Fruit fly (Drosophila melanogaster): ENCODE data around the gene TwdlZ.
A peak's percentile ranks its signal among the peaks of the same experiment; 100 is the strongest.

The TwdlZ gene

dm6 chrX:16723203-16724173 is 14.5 kb upstream of the TwdlZ start (continued):
- TF ChIP-seq emc (GFP tag; optimal IDR thresholded peaks at IDR 0.05) (no peak), repo (GFP tag; optimal IDR thresholded peaks at IDR 0.05) (no peak), Dref (GFP tag; IDR thresholded peaks at IDR 0.05) (no peak), Taf1 (GFP tag; IDR thresholded peaks at IDR 0.05) (peak; percentile 30; the same call in 1 of the 2 replicates), CG10462 (GFP tag; optimal IDR thresholded peaks at IDR 0.05) (peak; percentile 33), gsb (GFP tag; IDR thresholded peaks at IDR 0.05) (0 out of 2 replicates have a peak, but pooled peaks have one; percentile 27), jigr1 (GFP tag; IDR thresholded peaks at IDR 0.05) (no peak), CG7786 (GFP tag; optimal IDR thresholded peaks at IDR 0.05) (peak; percentile 35), cg (GFP tag; optimal IDR thresholded peaks at IDR 0.05) (peak; percentile 56), pan (optimal IDR thresholded peaks at IDR 0.05) (no peak), pan (GFP tag; optimal IDR thresholded peaks at IDR 0.05 in 1 of 2, IDR thresholded peaks at IDR 0.05 in 1 of 2) (peak in 1 of 2 experiments; percentile 53), ash1 (GFP tag; optimal IDR thresholded peaks at IDR 0.05) (no peak), rib (GFP tag; IDR thresholded peaks at IDR 0.05) (0 out of 2 replicates have a peak, but pooled peaks have one; percentile 13), CG9797 (GFP tag; optimal IDR thresholded peaks at IDR 0.05) (no peak), trem (tag; optimal IDR thresholded peaks at IDR 0.05) (peak; percentile 13), dmrt99B (tag; optimal IDR thresholded peaks at IDR 0.05) (peak; percentile 71), her (GFP tag; optimal IDR thresholded peaks at IDR 0.05) (no peak), CG9876 (GFP tag; optimal IDR thresholded peaks at IDR 0.05) (no peak), Bteb2 (GFP tag; optimal IDR thresholded peaks at IDR 0.05) (peak; percentile 66), CG4282 (GFP tag; optimal IDR thresholded peaks at IDR 0.05) (no peak), ase (GFP tag; IDR thresholded peaks at IDR 0.05) (peak; percentile 55; the same call in 2 of the 3 replicates), CoRest (tag; optimal IDR thresholded peaks at IDR 0.05) (peak; percentile 89), Pdp1 (GFP tag; optimal IDR thresholded peaks at IDR 0.05) (peak; percentile 34 to 35), sima (GFP tag; optimal IDR thresholded peaks at IDR 0.05) (no peak), Aef1 (GFP tag; IDR thresholded peaks at IDR 0.05) (peak; percentile 42; the same call in 2 of the 3 replicates), CG11085 (GFP tag; IDR thresholded peaks at IDR 0.05) (0 out of 2 replicates have a peak, but pooled peaks have one; percentile 32), bcd (GFP tag; optimal IDR thresholded peaks at IDR 0.05) (peak; percentile 60), wek (GFP tag; optimal IDR thresholded peaks at IDR 0.05) (peak; percentile 8), salm (tag; optimal IDR thresholded peaks at IDR 0.05) (peak; percentile 69), CG6813 (GFP tag; optimal IDR thresholded peaks at IDR 0.05) (peak; percentile 20), CG7963 (GFP tag; IDR thresholded peaks at IDR 0.05; ENCODE audit: partially characterized antibody) (no peak), org-1 (GFP tag; optimal IDR thresholded peaks at IDR 0.05) (peak; percentile 84), tna (GFP tag; IDR thresholded peaks at IDR 0.05; ENCODE audit: partially characterized antibody) (no peak), pnt (GFP tag; optimal IDR thresholded peaks at IDR 0.05) (no peak), fu2 (GFP tag; optimal IDR thresholded peaks at IDR 0.05) (peak; percentile 3), onecut (GFP tag; IDR thresholded peaks at IDR 0.05) (peak; percentile 70), CG7928 (GFP tag; optimal IDR thresholded peaks at IDR 0.05) (no peak), disco-r (GFP tag; optimal IDR thresholded peaks at IDR 0.05) (peak; percentile 35), odd (GFP tag; optimal IDR thresholded peaks at IDR 0.05) (peak; percentile 44), Xbp1 (GFP tag; optimal IDR thresholded peaks at IDR 0.05) (peak; percentile 73), CG4328 (GFP tag; optimal IDR thresholded peaks at IDR 0.05) (no peak), CG12071 (GFP tag; optimal IDR thresholded peaks at IDR 0.05) (peak; percentile 17), CG10654 (GFP tag; optimal IDR thresholded peaks at IDR 0.05) (peak; percentile 39), esg (GFP tag; conservative IDR thresholded peaks at IDR 0.05) (peak; percentile 45), Atf6 (GFP tag; IDR thresholded peaks at IDR 0.05) (peak; percentile 72; the same call in 1 of the 2 replicates), corto (GFP tag; optimal IDR thresholded peaks at IDR 0.05) (no peak), fd64A (GFP tag; optimal IDR thresholded peaks at IDR 0.05) (no peak), dati (GFP tag; IDR thresholded peaks at IDR 0.05) (no peak), gsb-n (tag; optimal IDR thresholded peaks at IDR 0.05) (peak; percentile 78)

Measured in whole organism, embryonic.